Fruit fly (Drosophila melanogaster): ENCODE measurements around the gene ProRS-m.

dm6 chr3L:2634929-2635799 is 16.5 kb downstream of the ProRS-m start:
- TF ChIP-seq ttk (optimal IDR thresholded peaks at IDR 0.05), result no peak
- TF ChIP-seq insv (optimal IDR thresholded peaks at IDR 0.05), result no peak
- no peak for TF ChIP-seq h (optimal IDR thresholded peaks at IDR 0.05)
- TF ChIP-seq Sin3A (optimal IDR thresholded peaks at IDR 0.05), result no peak
- peak; percentile 98 for TF ChIP-seq psq (optimal IDR thresholded peaks at IDR 0.05)
- TF ChIP-seq Myc (optimal IDR thresholded peaks at IDR 0.05), result no peak

Data from Kc167 (cell line).